Fruit fly (Drosophila melanogaster): ENCODE data around the gene alph.

alph gene

dm6 chr3R:29566997-29567670 lies 24.5 kb upstream of the alph start (continued):
- TF ChIP-seq mam (GFP tag; optimal IDR thresholded peaks at IDR 0.05) (peak; percentile 11), Ssrp (tag; optimal IDR thresholded peaks at IDR 0.05) (peak; percentile 70), phol (tag; optimal IDR thresholded peaks at IDR 0.05) (peak; percentile 77), ac (GFP tag; optimal IDR thresholded peaks at IDR 0.05) (peak; percentile 22), dm (GFP tag; optimal IDR thresholded peaks at IDR 0.05) (no peak), CG14441 (GFP tag; IDR thresholded peaks at IDR 0.05) (peak; percentile 57), pros (GFP tag; optimal IDR thresholded peaks at IDR 0.05) (no peak), zfh1 (GFP tag; IDR thresholded peaks at IDR 0.05) (peak; percentile 87), CG17802 (tag; optimal IDR thresholded peaks at IDR 0.05) (peak; percentile 40), exex (tag; optimal IDR thresholded peaks at IDR 0.05) (no peak), CG9817 (tag; optimal IDR thresholded peaks at IDR 0.05) (peak; percentile 40), Fer2 (tag; optimal IDR thresholded peaks at IDR 0.05) (no peak), rib (GFP tag; IDR thresholded peaks at IDR 0.05) (no peak), gce (GFP tag; IDR thresholded peaks at IDR 0.05) (no peak), fu2 (GFP tag; optimal IDR thresholded peaks at IDR 0.05) (no peak), zen2 (GFP tag; IDR thresholded peaks at IDR 0.05; ENCODE audit: partially characterized antibody) (no peak), Hr3 (GFP tag; optimal IDR thresholded peaks at IDR 0.05) (peak; percentile 46), Mrtf (GFP tag; IDR thresholded peaks at IDR 0.05) (peak; percentile 30; the same call in 1 of the 3 replicates), D19A (tag; optimal IDR thresholded peaks at IDR 0.05) (peak; percentile 45), CG1647 (GFP tag; optimal IDR thresholded peaks at IDR 0.05) (peak; percentile 26), ftz-f1 (GFP tag; optimal IDR thresholded peaks at IDR 0.05) (no peak), twi (tag; optimal IDR thresholded peaks at IDR 0.05) (peak; percentile 37), zen (tag; optimal IDR thresholded peaks at IDR 0.05) (peak; percentile 82), CG31224 (GFP tag; IDR thresholded peaks at IDR 0.05) (peak; percentile 17; the same call in 1 of the 2 replicates), CG5180 (GFP tag; optimal IDR thresholded peaks at IDR 0.05) (peak; percentile 29), HLHmδ (GFP tag; optimal IDR thresholded peaks at IDR 0.05) (no peak), ATbp (GFP tag; optimal IDR thresholded peaks at IDR 0.05) (peak; percentile 45), klu (GFP tag; IDR thresholded peaks at IDR 0.05) (no peak), HHEX (GFP tag; optimal IDR thresholded peaks at IDR 0.05) (peak; percentile 21), CG9215 (GFP tag; IDR thresholded peaks at IDR 0.05) (no peak), CG10462 (GFP tag; optimal IDR thresholded peaks at IDR 0.05) (peak; percentile 28), CG16813 (GFP tag; IDR thresholded peaks at IDR 0.05; ENCODE audit: partially characterized antibody) (no peak), CG7745 (tag; optimal IDR thresholded peaks at IDR 0.05) (no peak), dimm (GFP tag; IDR thresholded peaks at IDR 0.05) (peak; percentile 71), CG9609 (GFP tag; optimal IDR thresholded peaks at IDR 0.05) (peak; percentile 48), chif (GFP tag; optimal IDR thresholded peaks at IDR 0.05) (peak; percentile 69 to 71), ssp (GFP tag; IDR thresholded peaks at IDR 0.05) (peak; percentile 63), CG15601 (tag; optimal IDR thresholded peaks at IDR 0.05) (peak; percentile 34), trh (GFP tag; optimal IDR thresholded peaks at IDR 0.05) (peak; percentile 18), CG8924 (tag; optimal IDR thresholded peaks at IDR 0.05) (peak; percentile 61), cwo (GFP tag; optimal IDR thresholded peaks at IDR 0.05) (peak; percentile 3), CG6765 (GFP tag; optimal IDR thresholded peaks at IDR 0.05) (no peak), pb (GFP tag; optimal IDR thresholded peaks at IDR 0.05) (peak; percentile 3), CG2712 (tag; optimal IDR thresholded peaks at IDR 0.05) (peak; percentile 81), jigr1 (GFP tag; IDR thresholded peaks at IDR 0.05) (peak; percentile 50; the same call in 1 of the 3 replicates), Gug (GFP tag; IDR thresholded peaks at IDR 0.05) (peak; percentile 63), CG7357 (GFP tag; IDR thresholded peaks at IDR 0.05) (peak; percentile 21; the same call in 1 of the 3 replicates), ab (GFP tag; optimal IDR thresholded peaks at IDR 0.05) (peak; percentile 48), CG1603 (tag; optimal IDR thresholded peaks at IDR 0.05) (peak; percentile 86), maf-S (GFP tag; optimal IDR thresholded peaks at IDR 0.05) (no peak)

All from whole organism, embryonic.